Fruit fly (Drosophila melanogaster): ENCODE measurements around the gene CG4553.

Gene CG4553

dm6 chr3R:25490778-25491664, 14.3 kb upstream of the CG4553 start, which contains the start of the genes Gnpat and CG5112 (continued):
- peak; percentile 35 for TF ChIP-seq Sox102F (GFP tag; optimal IDR thresholded peaks at IDR 0.05)
- no peak for TF ChIP-seq Trl (optimal IDR thresholded peaks at IDR 0.05)
- peak; percentile 55 for TF ChIP-seq Trl (GFP tag; optimal IDR thresholded peaks at IDR 0.05)
- TF ChIP-seq CG17359 (tag; optimal IDR thresholded peaks at IDR 0.05): peak; percentile 42
- TF ChIP-seq CG15011 (GFP tag; optimal IDR thresholded peaks at IDR 0.05): no peak
- no peak for TF ChIP-seq CG8281 (tag; optimal IDR thresholded peaks at IDR 0.05)
- TF ChIP-seq seq (GFP tag; IDR thresholded peaks at IDR 0.05): no peak; the same call in 1 of the 2 replicates
- no peak for TF ChIP-seq tll (GFP tag; optimal IDR thresholded peaks at IDR 0.05)
- peak; percentile 69 for TF ChIP-seq phol (tag; optimal IDR thresholded peaks at IDR 0.05)
- no peak for TF ChIP-seq sd (tag; optimal IDR thresholded peaks at IDR 0.05)
- TF ChIP-seq CG13296 (GFP tag; optimal IDR thresholded peaks at IDR 0.05): peak; percentile 56
- TF ChIP-seq CG7786 (GFP tag; optimal IDR thresholded peaks at IDR 0.05): peak; percentile 50
- peak; percentile 73; the same call in 2 of the 3 replicates for TF ChIP-seq CG2889 (GFP tag; IDR thresholded peaks at IDR 0.05)
- TF ChIP-seq pzg (GFP tag; optimal IDR thresholded peaks at IDR 0.05): peak; percentile 72
- no peak for TF ChIP-seq fd96Cb (tag; optimal IDR thresholded peaks at IDR 0.05)
- TF ChIP-seq CG18599 (GFP tag; optimal IDR thresholded peaks at IDR 0.05): peak; percentile 50
- TF ChIP-seq CG14965 (GFP tag; optimal IDR thresholded peaks at IDR 0.05; ENCODE audit: borderline replicate concordance): no peak
- TF ChIP-seq CG8089 (GFP tag; optimal IDR thresholded peaks at IDR 0.05): no peak
- TF ChIP-seq Dad (GFP tag; optimal IDR thresholded peaks at IDR 0.05): peak; percentile 67
- peak; percentile 100 for TF ChIP-seq wek (GFP tag; optimal IDR thresholded peaks at IDR 0.05)
- peak; percentile 83 for TF ChIP-seq CG32532 (GFP tag; IDR thresholded peaks at IDR 0.05)
- peak; percentile 55; the same call in 1 of the 2 replicates for TF ChIP-seq CG42726 (GFP tag; IDR thresholded peaks at IDR 0.05; ENCODE audit: partially characterized antibody)
- peak; percentile 49; the same call in 1 of the 2 replicates for TF ChIP-seq CG17612 (GFP tag; IDR thresholded peaks at IDR 0.05)
- peak; percentile 73 for TF ChIP-seq CG9817 (tag; optimal IDR thresholded peaks at IDR 0.05)
- TF ChIP-seq ewg (GFP tag; optimal IDR thresholded peaks at IDR 0.05): peak; percentile 78
- TF ChIP-seq zfh2 (GFP tag; optimal IDR thresholded peaks at IDR 0.05): peak; percentile 63
- no peak for TF ChIP-seq CG4360 (GFP tag; IDR thresholded peaks at IDR 0.05)
- TF ChIP-seq stwl (tag; optimal IDR thresholded peaks at IDR 0.05): peak; percentile 80
- peak; percentile 57; the same call in 2 of the 3 replicates for TF ChIP-seq HLH4C (GFP tag; IDR thresholded peaks at IDR 0.05; ENCODE audit: partially characterized antibody)
- peak; percentile 52; the same call in 1 of the 2 replicates for TF ChIP-seq CG31224 (GFP tag; IDR thresholded peaks at IDR 0.05)
- TF ChIP-seq CG12155 (GFP tag; optimal IDR thresholded peaks at IDR 0.05): peak; percentile 11
- no peak for TF ChIP-seq ab (GFP tag; optimal IDR thresholded peaks at IDR 0.05)
- TF ChIP-seq CG2712 (tag; optimal IDR thresholded peaks at IDR 0.05): peak; percentile 67
- no peak for TF ChIP-seq Spps (tag; optimal IDR thresholded peaks at IDR 0.05)
- TF ChIP-seq CG6765 (GFP tag; optimal IDR thresholded peaks at IDR 0.05): no peak
- TF ChIP-seq ara (GFP tag; IDR thresholded peaks at IDR 0.05): peak; percentile 81
- peak; percentile 78 for TF ChIP-seq CG34224 (GFP tag; IDR thresholded peaks at IDR 0.05; ENCODE audit: partially characterized antibody)
- TF ChIP-seq her (GFP tag; optimal IDR thresholded peaks at IDR 0.05): peak; percentile 76
- no peak for TF ChIP-seq hkb (optimal IDR thresholded peaks at IDR 0.05)
- TF ChIP-seq hkb (GFP tag; IDR thresholded peaks at IDR 0.05): peak; percentile 11; the same call in 1 of the 2 replicates
- TF ChIP-seq CG2129 (GFP tag; IDR thresholded peaks at IDR 0.05; ENCODE audit: partially characterized antibody): peak; percentile 22; the same call in 1 of the 2 replicates
- peak; percentile 63 for TF ChIP-seq CG4404 (GFP tag; IDR thresholded peaks at IDR 0.05)
- peak; percentile 10 for TF ChIP-seq CG34376 (GFP tag; optimal IDR thresholded peaks at IDR 0.05)
- no peak for TF ChIP-seq cwo (GFP tag; optimal IDR thresholded peaks at IDR 0.05)
- TF ChIP-seq sqz (GFP tag; optimal IDR thresholded peaks at IDR 0.05): peak; percentile 39
- TF ChIP-seq nerfin-1 (tag; optimal IDR thresholded peaks at IDR 0.05): peak; percentile 41
- no peak for TF ChIP-seq Lhr (GFP tag; optimal IDR thresholded peaks at IDR 0.05)

Measured in whole organism, embryonic.